Fruit fly (Drosophila melanogaster): ENCODE measurements around the gene mex1.

The mex1 gene

dm6 chr3L:15533402-15534129 lies 14.2 kb upstream of the mex1 start (continued):
- TF ChIP-seq CG31388 (GFP tag; optimal IDR thresholded peaks at IDR 0.05) (peak; percentile 10), CkIIα-i1 (GFP tag; IDR thresholded peaks at IDR 0.05) (no peak), Max (GFP tag; optimal IDR thresholded peaks at IDR 0.05) (peak; percentile 1), scrt (GFP tag; optimal IDR thresholded peaks at IDR 0.05) (no peak), CG8765 (GFP tag; IDR thresholded peaks at IDR 0.05) (no peak), ttk (GFP tag; IDR thresholded peaks at IDR 0.05) (peak; percentile 53), Mrtf (GFP tag; IDR thresholded peaks at IDR 0.05) (no peak), fru (optimal IDR thresholded peaks at IDR 0.05) (no peak), Drgx (GFP tag; IDR thresholded peaks at IDR 0.05) (peak; percentile 61; the same call in 1 of the 2 replicates), peb (GFP tag; IDR thresholded peaks at IDR 0.05) (no peak), Aef1 (GFP tag; IDR thresholded peaks at IDR 0.05) (no peak), CG11247 (GFP tag; IDR thresholded peaks at IDR 0.05) (peak; percentile 14; the same call in 1 of the 2 replicates), Antp (GFP tag; optimal IDR thresholded peaks at IDR 0.05) (peak; percentile 38), chinmo (GFP tag; IDR thresholded peaks at IDR 0.05; ENCODE audit: partially characterized antibody) (no peak), fd3F (GFP tag; optimal IDR thresholded peaks at IDR 0.05) (no peak), ERR (GFP tag; optimal IDR thresholded peaks at IDR 0.05) (no peak), CG4360 (GFP tag; IDR thresholded peaks at IDR 0.05) (0 out of 2 replicates have a peak, but pooled peaks have one; percentile 26), Usf (GFP tag; optimal IDR thresholded peaks at IDR 0.05) (no peak), CG8281 (tag; optimal IDR thresholded peaks at IDR 0.05) (peak; percentile 11), CG15011 (GFP tag; optimal IDR thresholded peaks at IDR 0.05) (no peak), CG6813 (GFP tag; optimal IDR thresholded peaks at IDR 0.05) (peak; percentile 23), sim (GFP tag; IDR thresholded peaks at IDR 0.05) (no peak), ken (GFP tag; IDR thresholded peaks at IDR 0.05) (peak; percentile 35; the same call in 1 of the 3 replicates), CG9876 (GFP tag; optimal IDR thresholded peaks at IDR 0.05) (no peak), CG9215 (GFP tag; IDR thresholded peaks at IDR 0.05) (peak; percentile 11; the same call in 1 of the 2 replicates), Dfd (GFP tag; optimal IDR thresholded peaks at IDR 0.05) (no peak), caup (GFP tag; optimal IDR thresholded peaks at IDR 0.05; ENCODE audit: severe bottlenecking) (no peak), H15 (GFP tag; IDR thresholded peaks at IDR 0.05) (no peak), CG6689 (GFP tag; IDR thresholded peaks at IDR 0.05) (no peak), esg (GFP tag; conservative IDR thresholded peaks at IDR 0.05) (peak; percentile 18; the same call in 1 of the 2 replicates), Side (GFP tag; optimal IDR thresholded peaks at IDR 0.05) (peak; percentile 47), Camta (GFP tag; optimal IDR thresholded peaks at IDR 0.05) (no peak), CG14050 (GFP tag; IDR thresholded peaks at IDR 0.05) (no peak), HHEX (GFP tag; optimal IDR thresholded peaks at IDR 0.05) (peak; percentile 40), CG6254 (GFP tag; optimal IDR thresholded peaks at IDR 0.05) (no peak), tup (GFP tag; optimal IDR thresholded peaks at IDR 0.05) (no peak), CG6854 (GFP tag; optimal IDR thresholded peaks at IDR 0.05) (no peak), gt (GFP tag; IDR thresholded peaks at IDR 0.05) (no peak), crp (GFP tag; optimal IDR thresholded peaks at IDR 0.05) (no peak), HLHmδ (GFP tag; optimal IDR thresholded peaks at IDR 0.05) (no peak), CG1529 (GFP tag; optimal IDR thresholded peaks at IDR 0.05) (peak; percentile 3), CG12299 (tag; optimal IDR thresholded peaks at IDR 0.05) (no peak), CG1832 (GFP tag; optimal IDR thresholded peaks at IDR 0.05) (no peak), ssp (GFP tag; IDR thresholded peaks at IDR 0.05) (no peak), CG2129 (GFP tag; IDR thresholded peaks at IDR 0.05; ENCODE audit: partially characterized antibody) (no peak), Ada2b (GFP tag; IDR thresholded peaks at IDR 0.05) (peak; percentile 33; the same call in 1 of the 2 replicates), Atf-2 (GFP tag; optimal IDR thresholded peaks at IDR 0.05) (no peak), Dp (GFP tag; optimal IDR thresholded peaks at IDR 0.05) (no peak), wdn (GFP tag; IDR thresholded peaks at IDR 0.05) (no peak), Scr (GFP tag; IDR thresholded peaks at IDR 0.05; ENCODE audit: partially characterized antibody) (no peak)

All from whole organism, embryonic.